Worm (Caenorhabditis elegans) whole organism, L1 larva: ENCODE data around the gene T26E4.7.
"Not testable (repeated sequence)": the region's sequence is repeated elsewhere in the genome, so short reads cannot be mapped to it uniquely, and the experiment has no call there.

Source experiments
- C16A3.4 ChIP-seq: fragments of 150-350 bp; optimal IDR thresholded peaks from 2 replicates; lab custom pipeline; 2014; ENCODE audit warnings: missing biosample characterization, missing genetic modification characterization
- fkh-10 ChIP-seq: sonication (generic microtip); optimal IDR thresholded peaks from 2 replicates; lab custom pipeline; 2017; ENCODE audit warnings: missing biosample characterization, missing genetic modification reagents, missing genetic modification characterization
- fos-1 ChIP-seq: fragments of 150-350 bp; optimal IDR thresholded peaks from 2 replicates; lab custom pipeline; 2014; ENCODE audit warnings: missing biosample characterization, missing genetic modification characterization
- hlh-4 ChIP-seq: sonication (generic microtip); optimal IDR thresholded peaks from 2 replicates; lab custom pipeline; 2016; ENCODE audit warnings: mild to moderate bottlenecking, missing genetic modification characterization, missing compliant biosample characterization
- irx-1 ChIP-seq: sonication (generic microtip); optimal IDR thresholded peaks from 2 replicates; lab custom pipeline; 2016; ENCODE audit warnings: missing genetic modification characterization, missing compliant biosample characterization
- lir-3 ChIP-seq: sonication (generic microtip); optimal IDR thresholded peaks from 2 replicates; lab custom pipeline; 2016; ENCODE audit warnings: mild to moderate bottlenecking, missing genetic modification characterization, moderate library complexity, missing compliant biosample characterization; ENCODE audit not compliant: poor library complexity
- nhr-11 ChIP-seq: fragments of 150-350 bp; optimal IDR thresholded peaks from 2 replicates; lab custom pipeline; 2014; ENCODE audit warnings: missing biosample characterization, missing genetic modification characterization
- nhr-237 ChIP-seq: fragments of 150-350 bp; optimal IDR thresholded peaks from 2 replicates; lab custom pipeline; 2014; ENCODE audit warnings: missing biosample characterization, missing genetic modification characterization
- tbx-2 ChIP-seq: sonication (generic microtip); optimal IDR thresholded peaks from 2 replicates; lab custom pipeline; 2016; ENCODE audit warnings: missing genetic modification characterization, missing compliant biosample characterization
- tlp-1 ChIP-seq: fragments of 150-350 bp; optimal IDR thresholded peaks from 2 replicates; lab custom pipeline; 2014; ENCODE audit warnings: missing biosample characterization, missing genetic modification characterization
- unc-130 ChIP-seq: fragments of 150-350 bp; optimal IDR thresholded peaks from 2 replicates; lab custom pipeline; 2017; ENCODE audit warnings: missing biosample characterization, missing genetic modification characterization, inconsistent platforms

DNA sequence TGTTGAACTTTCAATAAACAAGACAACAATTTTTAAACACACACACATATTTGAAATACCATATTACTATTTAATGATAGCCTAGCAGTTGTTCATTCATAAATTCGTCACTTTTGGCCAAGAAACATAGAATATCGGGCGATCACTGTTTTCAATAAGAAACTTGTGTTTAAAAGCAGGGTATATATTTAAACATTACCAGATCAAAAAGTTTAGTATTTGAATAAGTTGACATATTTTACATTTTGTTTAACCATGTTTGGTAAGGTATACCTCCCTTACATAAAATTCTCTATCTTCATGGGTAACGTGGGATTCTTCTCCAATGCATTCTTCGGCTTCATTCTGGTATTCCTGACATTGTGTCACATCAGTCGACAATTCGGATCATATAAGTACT lies 38.6 kb upstream of the T26E4.7 start, which contains the start of gene str-8:
- not testable (repeated sequence) for TF ChIP-seq C16A3.4 (tag; lab: Kevin White, UChicago); fkh-10; tlp-1 (tag; lab: Kevin White, UChicago); tbx-2 (tag; lab: Kevin White, UChicago); lir-3 (tag; lab: Kevin White, UChicago); fos-1; hlh-4 (tag; lab: Kevin White, UChicago); nhr-11 (tag; lab: Kevin White, UChicago); nhr-237 (tag; lab: Kevin White, UChicago); unc-130 (tag; lab: Kevin White, UChicago); irx-1 (tag; lab: Kevin White, UChicago)
